Fruit fly (Drosophila melanogaster) whole organism, embryonic: ENCODE data around the gene CG33927.
A peak's percentile ranks its signal among the peaks of the same experiment; 100 is the strongest.

Source experiments
- Atf-2 ChIP-seq: fragments of 200-800 bp; sonication (Bioruptor generic); optimal IDR thresholded peaks from 2 replicates; lab custom pipeline; 2016; ENCODE audit warnings: missing biosample characterization, missing genetic modification characterization
- CG10543 ChIP-seq: fragments of 200-800 bp; sonication (Bioruptor generic); optimal IDR thresholded peaks from 3 replicates; lab custom pipeline; 2017; ENCODE audit warnings: missing biosample characterization, mild to moderate bottlenecking, missing genetic modification characterization, moderate library complexity
- CG12769 ChIP-seq: fragments of 200-800 bp; sonication (Bioruptor generic); optimal IDR thresholded peaks from 2 replicates; lab custom pipeline; 2019; ENCODE audit warnings: missing biosample characterization, mild to moderate bottlenecking, missing genetic modification characterization, moderate library complexity
- CG15011 ChIP-seq: fragments of 200-800 bp; sonication (Bioruptor generic); optimal IDR thresholded peaks from 3 replicates; lab custom pipeline; 2018; ENCODE audit warnings: missing biosample characterization, mild to moderate bottlenecking, missing genetic modification characterization
- CG15514 ChIP-seq: fragments of 200-800 bp; sonication (Bioruptor generic); optimal IDR thresholded peaks from 3 replicates; lab custom pipeline; 2017; ENCODE audit warnings: missing biosample characterization, missing genetic modification characterization, mild to moderate bottlenecking, moderate library complexity, missing genetic modification reagents
- CG18262 ChIP-seq: fragments of 200-800 bp; optimal IDR thresholded peaks from 3 replicates; lab custom pipeline; 2019; ENCODE audit warnings: missing biosample characterization, mild to moderate bottlenecking, missing genetic modification characterization, moderate library complexity
- CG18619 ChIP-seq: fragments of 200-800 bp; sonication (Bioruptor generic); optimal IDR thresholded peaks from 3 replicates; lab custom pipeline; 2017; ENCODE audit warnings: missing biosample characterization, mild to moderate bottlenecking, missing genetic modification characterization
- CG2712 ChIP-seq: fragments of 200-800 bp; optimal IDR thresholded peaks from 3 replicates; lab custom pipeline; 2019; ENCODE audit warnings: missing biosample characterization, mild to moderate bottlenecking, missing genetic modification characterization, moderate library complexity
- CG31388 ChIP-seq: fragments of 200-800 bp; sonication (Bioruptor generic); optimal IDR thresholded peaks from 2 replicates; lab custom pipeline; 2016; ENCODE audit warnings: missing biosample characterization, missing genetic modification characterization
- CG3407 ChIP-seq: fragments of 200-800 bp; sonication (Bioruptor generic); optimal IDR thresholded peaks from 2 replicates; lab custom pipeline; 2018; ENCODE audit warnings: missing biosample characterization, mild to moderate bottlenecking, missing genetic modification characterization
- CG3838 ChIP-seq: fragments of 200-800 bp; sonication (Bioruptor generic); optimal IDR thresholded peaks from 3 replicates; lab custom pipeline; 2016; ENCODE audit warnings: missing biosample characterization, missing genetic modification characterization
- CG43689 ChIP-seq: fragments of 200-800 bp; sonication (Bioruptor generic); IDR thresholded peaks from 2 replicates; pipeline ENCODE4 v1.3.6; 2022; ENCODE audit warnings: missing biosample characterization, missing genetic modification characterization
- CG4424 ChIP-seq: fragments of 200-800 bp; sonication (Bioruptor generic); optimal IDR thresholded peaks from 3 replicates; lab custom pipeline; 2016; ENCODE audit warnings: missing biosample characterization, missing genetic modification characterization
- CG4617 ChIP-seq: fragments of 200-800 bp; sonication (Bioruptor generic); optimal IDR thresholded peaks from 3 replicates; lab custom pipeline; 2016; ENCODE audit warnings: missing biosample characterization, missing genetic modification characterization, borderline replicate concordance
- CG4854 ChIP-seq: fragments of 200-800 bp; sonication (Bioruptor generic); optimal IDR thresholded peaks from 2 replicates; lab custom pipeline; 2016; ENCODE audit warnings: missing biosample characterization, missing genetic modification characterization, inconsistent platforms
- CG6813 ChIP-seq: fragments of 200-800 bp; sonication (Bioruptor generic); optimal IDR thresholded peaks from 2 replicates; lab custom pipeline; 2017; ENCODE audit warnings: missing biosample characterization, missing genetic modification characterization, mild to moderate bottlenecking, moderate library complexity, missing genetic modification reagents
- CG7372 ChIP-seq: fragments of 200-800 bp; sonication (Bioruptor generic); IDR thresholded peaks from 2 replicates; pipeline ENCODE4 v1.3.6; 2022; ENCODE audit warnings: missing biosample characterization, missing genetic modification characterization
- CG7839 ChIP-seq: fragments of 200-800 bp; sonication (Bioruptor generic); optimal IDR thresholded peaks from 3 replicates; lab custom pipeline; 2018; ENCODE audit warnings: missing biosample characterization, mild to moderate bottlenecking, missing genetic modification characterization, moderate library complexity
- CG8478 ChIP-seq: fragments of >200 bp; optimal IDR thresholded peaks from 2 replicates; lab custom pipeline; 2018
- Dref ChIP-seq: fragments of 200-800 bp; sonication (Bioruptor generic); IDR thresholded peaks from 2 replicates; pipeline ENCODE4 v1.3.6; 2022; ENCODE audit warnings: missing biosample characterization, missing genetic modification characterization
- Drgx ChIP-seq: fragments of 200-800 bp; sonication (Bioruptor generic); IDR thresholded peaks from 2 replicates; pipeline ENCODE4 v1.3.6; 2022; ENCODE audit warnings: missing biosample characterization, missing genetic modification characterization
- Ets97D ChIP-seq: fragments of 200-800 bp; sonication (Bioruptor generic); optimal IDR thresholded peaks from 3 replicates; lab custom pipeline; 2016; ENCODE audit warnings: missing biosample characterization, missing genetic modification characterization
- HLH54F ChIP-seq: fragments of 200-800 bp; sonication (Bioruptor generic); optimal IDR thresholded peaks from 3 replicates; lab custom pipeline; 2016; ENCODE audit warnings: missing biosample characterization, missing genetic modification characterization
- Hr51 ChIP-seq, 2 experiments: fragments of 200-800 bp; sonication (Bioruptor generic); optimal IDR thresholded peaks; 2 replicates in 1 of 2; 3 replicates in 1 of 2; lab custom pipeline; 2016 to 2018; ENCODE audit warnings: missing biosample characterization in 2 of 2, missing genetic modification characterization in 2 of 2, mild to moderate bottlenecking in 1 of 2, moderate library complexity in 1 of 2
- Hr78 ChIP-seq, 2 experiments: fragments of 200-800 bp in 1 of 2; fragments of >200 bp in 1 of 2; sonication (Bioruptor generic) in 1 of 2; optimal IDR thresholded peaks; 2 replicates each; lab custom pipeline; 2017 to 2019; ENCODE audit warnings: missing biosample characterization in 2 of 2, missing genetic modification characterization in 2 of 2, mild to moderate bottlenecking in 1 of 2, moderate library complexity in 1 of 2
- Jarid2 ChIP-seq: fragments of 200-800 bp; sonication (Bioruptor generic); optimal IDR thresholded peaks from 3 replicates; lab custom pipeline; 2017; ENCODE audit warnings: mild to moderate bottlenecking, missing biosample characterization, missing genetic modification reagents, missing genetic modification characterization
- MBD-R2 ChIP-seq: fragments of 200-800 bp; sonication (Bioruptor generic); IDR thresholded peaks from 2 replicates; pipeline ENCODE4 v1.3.6; 2022; ENCODE audit warnings: missing biosample characterization, missing genetic modification characterization
- Ptx1 ChIP-seq: fragments of 200-800 bp; sonication (Bioruptor generic); IDR thresholded peaks from 2 replicates; pipeline ENCODE4 v1.3.6; 2022; ENCODE audit warnings: missing biosample characterization, missing genetic modification characterization
- Rfx ChIP-seq: fragments of 200-800 bp; sonication (Bioruptor generic); IDR thresholded peaks from 2 replicates; pipeline ENCODE4 v1.3.6; 2022; ENCODE audit warnings: missing biosample characterization, missing genetic modification characterization
- Sox102F ChIP-seq: fragments of 200-800 bp; sonication (Bioruptor generic); optimal IDR thresholded peaks from 2 replicates; lab custom pipeline; 2018; ENCODE audit warnings: missing biosample characterization, mild to moderate bottlenecking, missing genetic modification characterization, moderate library complexity
- Ssrp ChIP-seq: fragments of 200-800 bp; sonication (Bioruptor generic); optimal IDR thresholded peaks from 2 replicates; lab custom pipeline; 2018; ENCODE audit warnings: missing biosample characterization, mild to moderate bottlenecking, missing genetic modification characterization, moderate library complexity
- aop ChIP-seq: fragments of 200-800 bp; sonication (Bioruptor generic); IDR thresholded peaks from 2 replicates; pipeline ENCODE4 v1.3.6; 2022; ENCODE audit warnings: missing biosample characterization, missing genetic modification characterization
- bowl ChIP-seq: fragments of 200-800 bp; sonication (Bioruptor generic); IDR thresholded peaks from 2 replicates; pipeline ENCODE4 v1.3.6; 2022; ENCODE audit warnings: missing biosample characterization, missing genetic modification characterization
- chn ChIP-seq: fragments of 200-800 bp; sonication (Bioruptor generic); optimal IDR thresholded peaks from 2 replicates; lab custom pipeline; 2016; ENCODE audit warnings: missing biosample characterization, missing genetic modification characterization
- crp ChIP-seq, 2 experiments: fragments of 200-800 bp; sonication (Bioruptor generic); optimal IDR thresholded peaks; 2 replicates in 1 of 2; 3 replicates in 1 of 2; lab custom pipeline; 2017; ENCODE audit warnings: missing biosample characterization in 2 of 2, missing genetic modification characterization in 2 of 2, mild to moderate bottlenecking in 1 of 2, moderate library complexity in 1 of 2
- danr ChIP-seq: fragments of 200-800 bp; sonication (Bioruptor generic); IDR thresholded peaks from 2 replicates; pipeline ENCODE4 v1.3.6; 2022; ENCODE audit warnings: missing biosample characterization, missing genetic modification characterization
- dimm ChIP-seq: fragments of 200-800 bp; sonication (Bioruptor generic); IDR thresholded peaks from 2 replicates; pipeline ENCODE4 v1.3.6; 2022; ENCODE audit warnings: missing biosample characterization, missing genetic modification characterization
- en ChIP-seq: fragments of 200-800 bp; sonication (Bioruptor generic); optimal IDR thresholded peaks from 2 replicates; lab custom pipeline; 2016; ENCODE audit warnings: missing biosample characterization, missing genetic modification characterization
- gem ChIP-seq: fragments of 200-800 bp; sonication (Bioruptor generic); optimal IDR thresholded peaks from 2 replicates; lab custom pipeline; 2019; ENCODE audit warnings: missing biosample characterization, mild to moderate bottlenecking, missing genetic modification characterization, moderate library complexity
- grau ChIP-seq: fragments of 200-800 bp; optimal IDR thresholded peaks from 3 replicates; lab custom pipeline; 2019; ENCODE audit warnings: missing biosample characterization, mild to moderate bottlenecking, missing genetic modification characterization, moderate library complexity
- gt ChIP-seq: fragments of 200-800 bp; sonication (Bioruptor generic); IDR thresholded peaks from 2 replicates; pipeline ENCODE4 v1.3.6; 2022; ENCODE audit warnings: missing biosample characterization, missing genetic modification characterization
- lilli ChIP-seq: fragments of 200-800 bp; sonication (Bioruptor generic); optimal IDR thresholded peaks from 3 replicates; lab custom pipeline; 2016; ENCODE audit warnings: missing biosample characterization, missing genetic modification characterization
- mam ChIP-seq: fragments of 200-800 bp; sonication (Bioruptor generic); optimal IDR thresholded peaks from 3 replicates; lab custom pipeline; 2016; ENCODE audit warnings: missing biosample characterization, missing genetic modification characterization
- nerfin-2 ChIP-seq: fragments of 200-800 bp; sonication (Bioruptor generic); IDR thresholded peaks from 2 replicates; pipeline ENCODE4 v1.3.6; 2022; ENCODE audit warnings: missing biosample characterization, missing genetic modification characterization; ENCODE audit not compliant: partially characterized antibody
- salm ChIP-seq: fragments of 200-800 bp; sonication (Bioruptor generic); optimal IDR thresholded peaks from 2 replicates; lab custom pipeline; 2018; ENCODE audit warnings: missing biosample characterization, mild to moderate bottlenecking, missing genetic modification characterization
- stc ChIP-seq: fragments of 200-800 bp; sonication (Bioruptor generic); IDR thresholded peaks from 2 replicates; pipeline ENCODE4 v1.3.6; 2022; ENCODE audit warnings: missing biosample characterization, missing genetic modification characterization
- tll ChIP-seq, 2 experiments: fragments of 200-800 bp in 1 of 2; fragments of >200 bp in 1 of 2; sonication (Bioruptor generic) in 1 of 2; optimal IDR thresholded peaks; 2 replicates each; lab custom pipeline; 2017 to 2019; ENCODE audit warnings: missing biosample characterization in 2 of 2, missing genetic modification characterization in 2 of 2, mild to moderate bottlenecking in 1 of 2, moderate library complexity in 1 of 2
- tna ChIP-seq: fragments of 200-800 bp; sonication (Bioruptor generic); IDR thresholded peaks from 2 replicates; pipeline ENCODE4 v1.3.6; 2022; ENCODE audit warnings: missing biosample characterization, missing genetic modification characterization; ENCODE audit not compliant: partially characterized antibody
- twi ChIP-seq: fragments of 200-800 bp; optimal IDR thresholded peaks from 2 replicates; lab custom pipeline; 2019; ENCODE audit warnings: missing biosample characterization, mild to moderate bottlenecking, missing genetic modification characterization, moderate library complexity

The CG33927 gene

DNA sequence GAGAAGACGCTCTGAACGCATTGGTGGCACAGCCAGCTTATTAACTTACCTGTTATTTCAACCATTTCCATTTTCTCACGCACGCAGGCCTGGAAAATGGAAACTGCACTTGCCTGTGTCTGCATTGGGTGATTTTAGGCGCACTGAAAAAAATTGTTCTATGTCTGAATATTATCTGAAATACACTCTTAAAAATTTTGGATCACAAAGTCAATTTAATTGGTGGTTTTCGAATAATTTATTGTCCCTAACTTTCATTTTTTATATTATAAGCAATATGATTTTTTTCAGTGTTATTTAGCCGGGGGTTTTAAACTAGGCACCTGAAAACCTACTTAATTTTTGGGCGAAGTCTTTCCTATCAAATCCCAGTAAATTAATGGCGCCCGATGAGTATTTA is 27.3 kb downstream of the CG33927 start (continued):
- TF ChIP-seq Hr78 (GFP tag; optimal IDR thresholded peaks at IDR 0.05; lab: Kevin White, UChicago) (peak in 1 of 2 experiments; percentile 23), danr (peak; percentile 21; the same call in 1 of the 2 replicates), tll (GFP tag; optimal IDR thresholded peaks at IDR 0.05; lab: Kevin White, UChicago) (peak in 1 of 2 experiments; percentile 67), Ets97D (GFP tag; lab: Kevin White, UChicago) (no peak)

DNA sequence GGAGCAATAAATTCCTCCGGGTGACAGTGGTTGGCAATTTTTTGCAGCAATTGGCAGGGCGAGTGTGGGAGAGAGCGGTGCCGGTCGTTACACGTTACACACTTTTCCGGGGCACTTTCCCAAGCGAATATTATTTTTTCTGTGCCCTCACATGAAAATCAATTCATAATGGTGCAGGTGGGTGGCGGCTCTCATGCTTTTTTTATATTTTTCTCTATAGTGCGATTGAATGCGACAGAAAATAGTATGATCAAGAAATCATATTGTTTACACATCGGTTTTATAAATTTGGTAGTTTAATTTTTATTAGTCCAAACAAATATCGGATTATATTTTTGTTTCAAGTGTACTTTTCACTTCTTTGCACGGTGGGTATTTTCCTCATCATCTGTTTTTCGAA is 28.8 kb downstream of the CG33927 start:
- TF ChIP-seq Ssrp (no peak), chn (no peak), CG7372 (GFP tag; lab: Robert Waterston, UW) (no peak), lilli (no peak), CG3838 (no peak), stc (GFP tag; lab: Robert Waterston, UW) (no peak), HLH54F (no peak), grau (tag; lab: Kevin White, UChicago) (no peak), Ets97D (GFP tag; lab: Kevin White, UChicago) (no peak), CG2712 (tag; lab: Kevin White, UChicago) (peak; percentile 8), CG15011 (no peak), CG10543 (no peak), CG7839 (tag; lab: Kevin White, UChicago) (no peak), Hr51 (GFP tag; optimal IDR thresholded peaks at IDR 0.05; lab: Kevin White, UChicago) (no peak), crp (GFP tag; optimal IDR thresholded peaks at IDR 0.05; lab: Kevin White, UChicago) (no peak), CG4424 (peak; percentile 2), Atf-2 (GFP tag; lab: Kevin White, UChicago) (no peak), MBD-R2 (GFP tag; lab: Robert Waterston, UW) (no peak), Sox102F (GFP tag; lab: Kevin White, UChicago) (no peak), Rfx (GFP tag; lab: Robert Waterston, UW) (no peak), salm (tag; lab: Kevin White, UChicago) (no peak), bowl (GFP tag; lab: Robert Waterston, UW) (no peak), CG4617 (no peak), CG31388 (GFP tag; lab: Kevin White, UChicago) (no peak), twi (tag; lab: Kevin White, UChicago) (no peak), aop (GFP tag; lab: Robert Waterston, UW) (no peak), gt (GFP tag; lab: Robert Waterston, UW) (no peak), CG6813 (GFP tag; lab: Kevin White, UChicago) (no peak), CG8478 (lab: Kevin White, UChicago) (no peak), Dref (GFP tag; lab: Robert Waterston, UW) (no peak), en (GFP tag; lab: Kevin White, UChicago) (no peak), CG12769 (tag; lab: Kevin White, UChicago) (no peak), tna (GFP tag; lab: Robert Waterston, UW) (no peak), CG4854 (GFP tag; lab: Kevin White, UChicago) (no peak), nerfin-2 (GFP tag; lab: Robert Waterston, UW) (no peak), CG43689 (GFP tag; lab: Robert Waterston, UW) (no peak), CG18619 (no peak), gem (tag; lab: Kevin White, UChicago) (peak; percentile 4), Jarid2 (GFP tag; lab: Kevin White, UChicago) (no peak), Ptx1 (GFP tag; lab: Robert Waterston, UW) (no peak), mam (no peak), CG15514 (GFP tag; lab: Kevin White, UChicago) (no peak), Drgx (GFP tag; lab: Robert Waterston, UW) (peak; percentile 7; the same call in 1 of the 2 replicates), dimm (GFP tag; lab: Robert Waterston, UW) (no peak), CG18262 (tag; lab: Kevin White, UChicago) (no peak), CG3407 (no peak)
